Worm (Caenorhabditis elegans) whole organism, L2 larva: ENCODE measurements around the gene mdh-1.

Experiments used
- F13H6.1 ChIP-seq: sonication (generic microtip); optimal IDR thresholded peaks from 2 replicates; lab custom pipeline; 2016; ENCODE audit warnings: missing genetic modification characterization, missing compliant biosample characterization
- ZK546.5 ChIP-seq: sonication (generic microtip); optimal IDR thresholded peaks from 2 replicates; lab custom pipeline; 2017; ENCODE audit warnings: missing biosample characterization, missing genetic modification characterization
- alr-1 ChIP-seq: fragments of 150-350 bp; optimal IDR thresholded peaks from 2 replicates; lab custom pipeline; 2014; ENCODE audit warnings: missing biosample characterization, missing genetic modification characterization
- ama-1 ChIP-seq: fragments of 150-350 bp; optimal IDR thresholded peaks from 2 replicates; lab custom pipeline; 2018; ENCODE audit warnings: inconsistent platforms
- ceh-82 ChIP-seq: fragments of 150-350 bp; optimal IDR thresholded peaks from 2 replicates; lab custom pipeline; 2014; ENCODE audit warnings: missing biosample characterization, missing genetic modification characterization
- dmd-4 ChIP-seq: sonication (generic microtip); optimal IDR thresholded peaks from 2 replicates; lab custom pipeline; 2017; ENCODE audit warnings: missing biosample characterization, missing genetic modification characterization
- egl-27 ChIP-seq: sonication (generic microtip); optimal IDR thresholded peaks from 3 replicates; lab custom pipeline; 2017; ENCODE audit warnings: missing biosample characterization, missing genetic modification reagents, missing genetic modification characterization
- elt-1 ChIP-seq: fragments of 150-350 bp; optimal IDR thresholded peaks from 2 replicates; lab custom pipeline; 2014; ENCODE audit warnings: missing biosample characterization, missing genetic modification characterization
- fos-1 ChIP-seq: fragments of 150-350 bp; optimal IDR thresholded peaks from 2 replicates; lab custom pipeline; 2014; ENCODE audit warnings: missing biosample characterization, missing genetic modification characterization
- lin-11 ChIP-seq: fragments of 150-350 bp; sonication (generic microtip); optimal IDR thresholded peaks from 2 replicates; lab custom pipeline; 2014; ENCODE audit warnings: missing biosample characterization, missing genetic modification characterization, inconsistent platforms, mixed read lengths
- lsy-2 ChIP-seq, 2 experiments: fragments of 150-350 bp in 1 of 2; sonication (generic microtip) in 1 of 2; optimal IDR thresholded peaks; 2 replicates each; lab custom pipeline; 2014 to 2017; ENCODE audit warnings: missing biosample characterization in 2 of 2, missing genetic modification characterization in 2 of 2
- mab-5 ChIP-seq: fragments of 150-350 bp; optimal IDR thresholded peaks from 2 replicates; lab custom pipeline; 2014; ENCODE audit warnings: missing biosample characterization, missing genetic modification characterization
- mbf-1 ChIP-seq: sonication (generic microtip); optimal IDR thresholded peaks from 2 replicates; lab custom pipeline; 2017; ENCODE audit warnings: missing biosample characterization, missing genetic modification characterization
- nhr-10 ChIP-seq: sonication (generic microtip); optimal IDR thresholded peaks from 2 replicates; lab custom pipeline; 2017; ENCODE audit warnings: missing biosample characterization, missing genetic modification characterization
- nhr-129 ChIP-seq: fragments of 150-350 bp; optimal IDR thresholded peaks from 2 replicates; lab custom pipeline; 2014; ENCODE audit warnings: missing biosample characterization, missing genetic modification characterization
- nhr-21 ChIP-seq: fragments of 150-350 bp; optimal IDR thresholded peaks from 2 replicates; lab custom pipeline; 2014; ENCODE audit warnings: missing biosample characterization, missing genetic modification characterization
- nhr-25 ChIP-seq: fragments of 150-350 bp; sonication (generic microtip); optimal IDR thresholded peaks from 3 replicates; lab custom pipeline; 2014; ENCODE audit warnings: missing biosample characterization, missing genetic modification characterization
- nhr-6 ChIP-seq: fragments of 150-350 bp; optimal IDR thresholded peaks from 2 replicates; lab custom pipeline; 2014; ENCODE audit warnings: missing biosample characterization, missing genetic modification characterization
- nhr-77 ChIP-seq: fragments of 150-350 bp; optimal IDR thresholded peaks from 2 replicates; lab custom pipeline; 2014; ENCODE audit warnings: missing biosample characterization, missing genetic modification characterization
- peb-1 ChIP-seq: fragments of 150-350 bp; optimal IDR thresholded peaks from 2 replicates; lab custom pipeline; 2014; ENCODE audit warnings: missing biosample characterization, missing genetic modification characterization
- skn-1 ChIP-seq: sonication (generic microtip); optimal IDR thresholded peaks from 2 replicates; lab custom pipeline; 2017; ENCODE audit warnings: missing biosample characterization, missing genetic modification characterization
- sma-9 ChIP-seq, 2 experiments: fragments of 150-350 bp in 1 of 2; sonication (generic microtip) in 1 of 2; optimal IDR thresholded peaks; 2 replicates each; lab custom pipeline; 2014 to 2016; ENCODE audit warnings: missing genetic modification characterization in 2 of 2, mild to moderate bottlenecking in 1 of 2, missing biosample characterization in 1 of 2, missing compliant biosample characterization in 1 of 2, missing genetic modification reagents in 1 of 2, moderate library complexity in 1 of 2
- snpc-4 ChIP-seq: fragments of 150-350 bp; optimal IDR thresholded peaks from 2 replicates; lab custom pipeline; 2014; ENCODE audit warnings: missing biosample characterization, missing genetic modification characterization
- unc-39 ChIP-seq: fragments of 150-350 bp; optimal IDR thresholded peaks from 2 replicates; lab custom pipeline; 2014; ENCODE audit warnings: missing biosample characterization, missing genetic modification characterization
- ztf-11 ChIP-seq: sonication (generic microtip); optimal IDR thresholded peaks from 2 replicates; lab custom pipeline; 2017; ENCODE audit warnings: missing biosample characterization, missing genetic modification characterization

Gene mdh-1

ce11 chrV:6514887-6515324 lies 1.4 kb downstream of the mdh-1 start, which contains the start of gene dpy-11 (continued):
- peak; percentile 14 for TF ChIP-seq sma-9 (GFP tag; optimal IDR thresholded peaks at IDR 0.05; lab: Kevin White, UChicago)
- no peak for TF ChIP-seq sma-9 (tag; optimal IDR thresholded peaks at IDR 0.05; lab: Kevin White, UChicago)

- peak; percentile 13 for TF ChIP-seq sma-9 (GFP tag; optimal IDR thresholded peaks at IDR 0.05; lab: Kevin White, UChicago)
- TF ChIP-seq sma-9 (tag; optimal IDR thresholded peaks at IDR 0.05; lab: Kevin White, UChicago), result no peak
- peak; percentile 37 for TF ChIP-seq nhr-21
- no peak for TF ChIP-seq nhr-6 (tag; lab: Kevin White, UChicago)
- TF ChIP-seq unc-39 (tag; lab: Kevin White, UChicago), result no peak
- TF ChIP-seq nhr-129 (tag; lab: Kevin White, UChicago), result no peak
These were observed 2.4 kb downstream of the mdh-1 start for ce11 chrV:6513786-6514430.

ce11 chrV:6513356-6513755 lies 3.0 kb downstream of the mdh-1 start:
- no peak for TF ChIP-seq nhr-25 (tag; lab: Kevin White, UChicago)
- no peak for TF ChIP-seq snpc-4 (tag; lab: Kevin White, UChicago)
- TF ChIP-seq nhr-21, result peak; percentile 8
- TF ChIP-seq fos-1 (tag; lab: Kevin White, UChicago), result peak; percentile 7
- TF ChIP-seq F13H6.1, result no peak
- no peak for TF ChIP-seq skn-1 (tag; lab: Kevin White, UChicago)
- no peak for TF ChIP-seq nhr-77 (tag; lab: Kevin White, UChicago)
- TF ChIP-seq mab-5 (tag; lab: Kevin White, UChicago), result no peak
- no peak for TF ChIP-seq nhr-129 (tag; lab: Kevin White, UChicago)
- no peak for TF ChIP-seq elt-1 (tag; lab: Kevin White, UChicago)
- TF ChIP-seq ceh-82, result no peak
- no peak for TF ChIP-seq peb-1 (tag; lab: Kevin White, UChicago)
- TF ChIP-seq sma-9 (GFP tag; optimal IDR thresholded peaks at IDR 0.05; lab: Kevin White, UChicago), result no peak
- TF ChIP-seq sma-9 (tag; optimal IDR thresholded peaks at IDR 0.05; lab: Kevin White, UChicago), result no peak
- TF ChIP-seq dmd-4 (tag; lab: Kevin White, UChicago), result no peak

ce11 chrV:6511121-6511520 lies 5.2 kb downstream of the mdh-1 start, which contains the start of gene ubh-1:
Gene ubh-1 (minus strand): TSS chrV:6511409.
- TF ChIP-seq dmd-4 (tag; lab: Kevin White, UChicago) (no peak), fos-1 (tag; lab: Kevin White, UChicago) (no peak), ama-1 (no peak), ZK546.5 (tag; lab: Kevin White, UChicago) (no peak), snpc-4 (tag; lab: Kevin White, UChicago) (no peak)
- TF ChIP-seq, all 48 proteins: peak for 0

ce11 chrV:6510622-6511021 lies 5.7 kb downstream of the mdh-1 start:
- no peak for TF ChIP-seq lin-11 (tag; lab: Kevin White, UChicago)
- no peak for TF ChIP-seq egl-27 (tag; lab: Kevin White, UChicago)
- no peak for TF ChIP-seq mbf-1
- no peak for TF ChIP-seq nhr-10 (tag; lab: Kevin White, UChicago)
- TF ChIP-seq ztf-11 (tag; lab: Kevin White, UChicago), result no peak
- TF ChIP-seq nhr-21, result no peak
- TF ChIP-seq lsy-2 (tag; optimal IDR thresholded peaks at IDR 0.05; lab: Kevin White, UChicago), result peak in 1 of 2 experiments; percentile 10
- TF ChIP-seq, all 48 proteins: peak for 1

ce11 chrV:6509717-6510116 lies 6.6 kb downstream of the mdh-1 start, which contains the start of gene ubh-2:
Gene ubh-2 (minus strand): TSS chrV:6509817.
- no peak for TF ChIP-seq alr-1 (tag; lab: Kevin White, UChicago)

ce11 chrV:6508703-6509102 lies 7.6 kb downstream of the mdh-1 start, which contains the start of gene ubh-3:
Gene ubh-3 (minus strand): TSS chrV:6508803.
- no peak for TF ChIP-seq unc-39 (tag; lab: Kevin White, UChicago)
- TF ChIP-seq, all 48 proteins: peak for 0
